Worm (Caenorhabditis elegans): Measurements from ENCODE around the gene nphp-2.

nphp-2 gene

DNA sequence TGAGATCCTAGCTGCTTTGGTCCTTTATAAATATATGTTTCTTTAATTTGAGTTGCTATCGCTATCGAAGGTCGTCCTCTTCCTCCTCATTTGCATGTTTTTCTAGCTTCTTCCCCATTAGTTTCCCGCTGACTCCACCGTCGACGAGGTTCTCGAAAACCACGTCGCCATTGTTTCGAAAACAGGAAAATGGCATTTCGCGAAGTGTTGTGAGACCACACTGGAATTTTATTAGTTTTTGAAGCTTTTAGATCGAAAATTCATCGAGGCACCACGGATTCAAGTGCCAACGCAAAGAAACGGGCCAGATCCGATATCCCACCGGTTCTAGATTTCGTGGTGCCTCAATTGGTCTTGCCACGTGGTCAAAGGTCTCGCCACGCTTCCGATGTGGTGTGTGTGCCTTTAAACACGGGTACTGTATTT lies 25.1 kb upstream of the nphp-2 start (continued):
- TF ChIP-seq nhr-80 (tag; optimal IDR thresholded peaks at IDR 0.05): no peak
- TF ChIP-seq ZK185.1 (tag; optimal IDR thresholded peaks at IDR 0.05; ENCODE audit: poor library complexity, severe bottlenecking): no peak
- TF ChIP-seq ztf-3 (GFP tag; optimal IDR thresholded peaks at IDR 0.05): no peak
- TF ChIP-seq lin-54 (GFP tag; optimal IDR thresholded peaks at IDR 0.05): peak; percentile 38
- no peak for TF ChIP-seq cebp-1 (GFP tag; IDR thresholded peaks at IDR 0.05)
- TF ChIP-seq cebp-1 (tag; optimal IDR thresholded peaks at IDR 0.05): no peak
- no peak for TF ChIP-seq hmg-20 (GFP tag; IDR thresholded peaks at IDR 0.05)
- peak; percentile 88 for TF ChIP-seq ceh-100 (GFP tag; IDR thresholded peaks at IDR 0.05)

DNA sequence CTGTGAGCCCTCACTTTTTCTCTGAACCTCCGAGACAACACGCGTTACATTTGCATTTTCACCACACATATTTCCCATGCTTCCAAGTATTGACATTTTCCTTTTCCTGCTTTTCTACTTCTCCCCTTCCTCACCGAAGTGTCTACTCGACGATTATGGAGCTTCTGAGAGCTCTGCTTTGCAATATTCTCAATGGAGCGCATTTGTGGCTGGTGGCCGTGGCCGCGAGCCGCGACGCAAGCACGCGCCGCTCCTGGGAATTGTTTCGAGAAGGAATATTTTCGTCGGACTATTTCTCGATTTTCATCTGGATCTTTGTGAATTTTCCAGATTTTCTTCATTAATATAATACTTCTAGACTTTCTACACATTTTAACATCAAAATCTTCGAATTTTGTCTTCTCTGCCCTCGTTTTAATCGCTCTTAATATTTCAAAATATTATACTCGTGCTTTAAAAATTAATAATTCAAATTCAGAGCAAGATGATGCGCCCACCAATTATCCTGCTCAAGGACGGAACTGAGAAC lies 23.8 kb upstream of the nphp-2 start, which contains the start of the genes T10B5.4 and cct-7:
Gene T10B5.4 (minus strand): TSS at position 40 of the 529 bp plus-strand sequence.
Gene cct-7 (plus strand): TSS at position 479 of the 529 bp plus-strand sequence.
- 0 out of 2 replicates have a peak, but pooled peaks have one; percentile 31 for TF ChIP-seq bed-1 (GFP tag; IDR thresholded peaks at IDR 0.05)
- no peak for TF ChIP-seq mes-4 (tag; optimal IDR thresholded peaks at IDR 0.05)
- TF ChIP-seq mxl-1 (tag; optimal IDR thresholded peaks at IDR 0.05): no peak
- TF ChIP-seq K11D2.4 (GFP tag; IDR thresholded peaks at IDR 0.05): peak; percentile 75; the same call in 1 of the 2 replicates
- TF ChIP-seq unc-130 (GFP tag; optimal IDR thresholded peaks at IDR 0.05): peak; percentile 80
- TF ChIP-seq ZK185.1 (tag; optimal IDR thresholded peaks at IDR 0.05; ENCODE audit: poor library complexity, severe bottlenecking): peak; percentile 43
- TF ChIP-seq ztf-18 (tag; optimal IDR thresholded peaks at IDR 0.05): peak; percentile 90
- peak; percentile 56 for TF ChIP-seq F23B12.7 (tag; optimal IDR thresholded peaks at IDR 0.05; ENCODE audit: insufficient read depth)
- TF ChIP-seq lsl-1 (GFP tag; optimal IDR thresholded peaks at IDR 0.05): peak; percentile 65
- TF ChIP-seq ztf-28 (GFP tag; IDR thresholded peaks at IDR 0.05): peak; percentile 73; the same call in 1 of the 2 replicates
- TF ChIP-seq B0261.1 (tag; optimal IDR thresholded peaks at IDR 0.05): no peak
- no peak for TF ChIP-seq rpc-1 (optimal IDR thresholded peaks at IDR 0.05)
- no peak for TF ChIP-seq rpc-1 (tag; optimal IDR thresholded peaks at IDR 0.05)
- TF ChIP-seq mel-28 (tag; optimal IDR thresholded peaks at IDR 0.05; ENCODE audit: borderline replicate concordance): no peak
- no peak for TF ChIP-seq lag-1 (GFP tag; IDR thresholded peaks at IDR 0.05)
- no peak for TF ChIP-seq nhr-27 (tag; optimal IDR thresholded peaks at IDR 0.05)
- peak; percentile 47; the same call in 1 of the 2 replicates for TF ChIP-seq let-526 (GFP tag; IDR thresholded peaks at IDR 0.05)
- no peak for TF ChIP-seq egl-18 (GFP tag; IDR thresholded peaks at IDR 0.05)
- no peak for TF ChIP-seq zim-3 (tag; optimal IDR thresholded peaks at IDR 0.05)
- TF ChIP-seq hrde-1 (tag; optimal IDR thresholded peaks at IDR 0.05; ENCODE audit: borderline replicate concordance): peak; percentile 26
- TF ChIP-seq athp-1 (tag; optimal IDR thresholded peaks at IDR 0.05): peak; percentile 90
- TF ChIP-seq C06A6.2 (GFP tag; conservative IDR thresholded peaks at IDR 0.05): no peak; the same call in 1 of the 2 replicates
- peak; percentile 68; the same call in 1 of the 2 replicates for TF ChIP-seq egl-44 (GFP tag; IDR thresholded peaks at IDR 0.05)
- TF ChIP-seq die-1 (tag; optimal IDR thresholded peaks at IDR 0.05): peak; percentile 34
- no peak for TF ChIP-seq xnd-1 (tag; optimal IDR thresholded peaks at IDR 0.05)
- peak; percentile 75 for TF ChIP-seq lin-40 (tag; optimal IDR thresholded peaks at IDR 0.05)
- TF ChIP-seq aptf-2 (GFP tag; conservative IDR thresholded peaks at IDR 0.05): peak; percentile 85
- peak; percentile 72 for TF ChIP-seq egrh-3 (GFP tag; IDR thresholded peaks at IDR 0.05)
- TF ChIP-seq efl-1 (GFP tag; optimal IDR thresholded peaks at IDR 0.05): peak; percentile 53
- TF ChIP-seq F37B4.10 (GFP tag; IDR thresholded peaks at IDR 0.05): 0 out of 2 replicates have a peak, but pooled peaks have one; percentile 80
- TF ChIP-seq snpc-3.4 (tag; optimal IDR thresholded peaks at IDR 0.05): no peak
- TF ChIP-seq ccch-3 (GFP tag; optimal IDR thresholded peaks at IDR 0.05): no peak
- TF ChIP-seq nfya-1 (tag; optimal IDR thresholded peaks at IDR 0.05; ENCODE audit: borderline replicate concordance, insufficient read depth): no peak
- no peak; the same call in 1 of the 2 replicates for TF ChIP-seq attf-6 (GFP tag; IDR thresholded peaks at IDR 0.05)
- TF ChIP-seq F22D6.2 (tag; optimal IDR thresholded peaks at IDR 0.05): no peak
- TF ChIP-seq tbp1 (GFP tag; optimal IDR thresholded peaks at IDR 0.05): peak; percentile 52
- no peak for TF ChIP-seq fkh-3 (tag; optimal IDR thresholded peaks at IDR 0.05)
- peak; percentile 62 for TF ChIP-seq dpl-1 (GFP tag; optimal IDR thresholded peaks at IDR 0.05)
- TF ChIP-seq attf-3 (GFP tag; conservative IDR thresholded peaks at IDR 0.05): peak; percentile 69
- TF ChIP-seq ceh-100 (GFP tag; IDR thresholded peaks at IDR 0.05): peak; percentile 86
- TF ChIP-seq aptf-3 (GFP tag; IDR thresholded peaks at IDR 0.05): no peak

Measured in whole organism, young adult.